Worm (Caenorhabditis elegans): ENCODE results near the gene ZK1290.13.

DNA sequence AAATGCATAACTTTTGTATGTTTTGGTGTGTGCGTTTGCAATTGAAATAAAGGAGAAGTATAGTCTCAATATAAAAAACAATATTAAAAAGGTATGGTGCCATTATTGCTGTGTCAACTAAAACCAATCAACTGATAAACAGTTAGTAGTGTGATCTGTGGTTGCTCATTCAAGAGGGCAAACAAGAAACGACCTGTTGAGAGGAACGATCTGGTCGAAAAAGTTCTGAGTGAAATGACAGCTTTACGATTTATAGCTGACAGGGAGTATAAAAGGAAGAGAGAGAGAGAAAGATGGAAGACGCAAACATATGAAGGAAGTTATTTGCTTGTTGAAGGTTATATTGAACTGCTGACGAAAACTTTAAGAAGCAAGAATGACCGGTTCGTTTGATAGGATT lies 23.2 kb downstream of the ZK1290.13 start:
- TF ChIP-seq pha-4 (tag; optimal IDR thresholded peaks at IDR 0.05): no peak
- TF ChIP-seq unc-39 (tag; optimal IDR thresholded peaks at IDR 0.05): no peak
- TF ChIP-seq unc-62 (GFP tag; optimal IDR thresholded peaks at IDR 0.05): no peak
- TF ChIP-seq nhr-76 (tag; optimal IDR thresholded peaks at IDR 0.05): no peak

All from whole organism, mixed stage, embryonic.